Worm (Caenorhabditis elegans) whole organism, young adult: ENCODE results near the gene F18E9.4.

Experiments
- B0261.1 ChIP-seq: sonication (generic microtip); optimal IDR thresholded peaks from 2 replicates; lab custom pipeline; 2016; ENCODE audit warnings: mild to moderate bottlenecking, missing genetic modification characterization, moderate library complexity, missing compliant biosample characterization
- D2030.7 ChIP-seq: fragments of 200-800 bp; sonication (Bioruptor generic); IDR thresholded peaks from 2 replicates; pipeline ENCODE4 v1.3.6; 2022; ENCODE audit warnings: missing genetic modification reagents, missing genetic modification characterization, missing compliant biosample characterization
- K12H6.12 ChIP-seq: fragments of 200-800 bp; sonication (Bioruptor generic); optimal IDR thresholded peaks from 2 replicates; lab custom pipeline; 2018; ENCODE audit warnings: mild to moderate bottlenecking, missing genetic modification characterization, missing compliant biosample characterization
- T07F8.4 ChIP-seq: sonication (generic microtip); optimal IDR thresholded peaks from 2 replicates; lab custom pipeline; 2016; ENCODE audit warnings: mild to moderate bottlenecking, missing genetic modification characterization, moderate library complexity, missing compliant biosample characterization
- Y53F4B.3 ChIP-seq: fragments of 200-800 bp; sonication (Bioruptor generic); IDR thresholded peaks from 2 replicates; pipeline ENCODE4 v1.3.6; 2022; ENCODE audit warnings: missing genetic modification reagents, missing genetic modification characterization, missing compliant biosample characterization
- Y56A3A.18 ChIP-seq: fragments of 200-800 bp; sonication (Bioruptor generic); IDR thresholded peaks from 2 replicates; pipeline ENCODE4 v1.3.6; 2022; ENCODE audit warnings: missing genetic modification reagents, missing genetic modification characterization, missing compliant biosample characterization
- ZK185.1 ChIP-seq: sonication (generic microtip); optimal IDR thresholded peaks from 2 replicates; lab custom pipeline; 2016; ENCODE audit warnings: mild to moderate bottlenecking, missing genetic modification characterization, missing compliant biosample characterization; ENCODE audit not compliant: poor library complexity, severe bottlenecking
- ama-1 ChIP-seq, 3 experiments: fragments of 150-350 bp in 1 of 3; sonication (generic microtip) in 2 of 3; optimal IDR thresholded peaks; 2 replicates each; lab custom pipeline; 2014 to 2018; ENCODE audit warnings: missing biosample characterization in 2 of 3, missing genetic modification characterization in 2 of 3, missing genetic modification reagents in 2 of 3
- atf-7 ChIP-seq: sonication (generic microtip); optimal IDR thresholded peaks from 2 replicates; lab custom pipeline; 2017; ENCODE audit warnings: mild to moderate bottlenecking, missing genetic modification characterization, missing compliant biosample characterization
- attf-5 ChIP-seq: fragments of 200-800 bp; sonication (Bioruptor generic); optimal IDR thresholded peaks from 2 replicates; lab custom pipeline; 2018; ENCODE audit warnings: mild to moderate bottlenecking, missing genetic modification characterization, missing compliant biosample characterization
- bed-1 ChIP-seq: fragments of 200-800 bp; sonication (Bioruptor generic); IDR thresholded peaks from 2 replicates; pipeline ENCODE4 v1.3.6; 2022; ENCODE audit warnings: missing genetic modification reagents, missing genetic modification characterization, missing compliant biosample characterization
- ccch-3 ChIP-seq: fragments of 200-800 bp; sonication (Bioruptor generic); optimal IDR thresholded peaks from 2 replicates; lab custom pipeline; 2018; ENCODE audit warnings: mild to moderate bottlenecking, missing genetic modification characterization, missing compliant biosample characterization
- cebp-2 ChIP-seq: fragments of 200-800 bp; sonication (Bioruptor generic); IDR thresholded peaks from 2 replicates; pipeline ENCODE4 v1.3.6; 2022; ENCODE audit warnings: missing genetic modification characterization, missing compliant biosample characterization
- ceh-40 ChIP-seq: fragments of 200-800 bp; sonication (Bioruptor generic); IDR thresholded peaks from 2 replicates; pipeline ENCODE4 v1.3.6; 2022; ENCODE audit warnings: missing genetic modification characterization, missing compliant biosample characterization
- ceh-58 ChIP-seq: fragments of 200-800 bp; sonication (Bioruptor generic); IDR thresholded peaks from 2 replicates; pipeline ENCODE4 v1.3.6; 2022; ENCODE audit warnings: missing genetic modification characterization, missing compliant biosample characterization
- chd-7 ChIP-seq: sonication (generic microtip); optimal IDR thresholded peaks from 2 replicates; lab custom pipeline; 2016; ENCODE audit warnings: mild to moderate bottlenecking, missing genetic modification characterization, moderate library complexity, missing compliant biosample characterization
- die-1 ChIP-seq: sonication (generic microtip); optimal IDR thresholded peaks from 2 replicates; lab custom pipeline; 2016; ENCODE audit warnings: missing genotype, mild to moderate bottlenecking, missing genetic modification characterization, missing compliant biosample characterization
- dox-1 ChIP-seq: fragments of 200-800 bp; sonication (Bioruptor generic); IDR thresholded peaks from 2 replicates; pipeline ENCODE4 v1.3.6; 2022; ENCODE audit warnings: missing genetic modification reagents, missing genetic modification characterization, missing compliant biosample characterization
- dpff-1 ChIP-seq: sonication (generic microtip); optimal IDR thresholded peaks from 2 replicates; lab custom pipeline; 2017; ENCODE audit warnings: mild to moderate bottlenecking, missing genetic modification characterization, missing compliant biosample characterization
- egl-18 ChIP-seq: fragments of 200-800 bp; sonication (Bioruptor generic); IDR thresholded peaks from 2 replicates; pipeline ENCODE4 v1.3.6; 2022; ENCODE audit warnings: missing genetic modification reagents, missing genetic modification characterization, missing compliant biosample characterization
- ekl-4 ChIP-seq: fragments of 200-800 bp; sonication (Bioruptor generic); IDR thresholded peaks from 2 replicates; pipeline ENCODE4 v1.3.6; 2022; ENCODE audit warnings: missing genetic modification reagents, missing genetic modification characterization, missing compliant biosample characterization
- gei-17 ChIP-seq: fragments of 200-800 bp; sonication (Bioruptor generic); optimal IDR thresholded peaks from 2 replicates; lab custom pipeline; 2018; ENCODE audit warnings: mild to moderate bottlenecking, missing genetic modification characterization, missing compliant biosample characterization
- him-1 ChIP-seq: sonication (generic microtip); optimal IDR thresholded peaks from 2 replicates; lab custom pipeline; 2016; ENCODE audit warnings: missing genotype, missing genetic modification reagents, missing genetic modification characterization, missing compliant biosample characterization
- hlh-26 ChIP-seq: fragments of 200-800 bp; sonication (Bioruptor generic); conservative IDR thresholded peaks from 2 replicates; pipeline ENCODE4 v1.3.6; 2022; ENCODE audit warnings: missing genetic modification reagents, missing genetic modification characterization, missing compliant biosample characterization
- hmg-1.2 ChIP-seq: fragments of 200-800 bp; sonication (Bioruptor generic); IDR thresholded peaks from 2 replicates; pipeline ENCODE4 v1.3.6; 2022; ENCODE audit warnings: missing genetic modification reagents, missing genetic modification characterization, missing compliant biosample characterization
- hmg-20 ChIP-seq: fragments of 200-800 bp; sonication (Bioruptor generic); IDR thresholded peaks from 2 replicates; pipeline ENCODE4 v1.3.6; 2022; ENCODE audit warnings: missing genetic modification reagents, missing genetic modification characterization, missing compliant biosample characterization
- let-526 ChIP-seq: fragments of 200-800 bp; sonication (Bioruptor generic); IDR thresholded peaks from 2 replicates; pipeline ENCODE4 v1.3.6; 2022; ENCODE audit warnings: missing genetic modification reagents, missing genetic modification characterization, missing compliant biosample characterization
- lin-26 ChIP-seq: fragments of 200-800 bp; sonication (Bioruptor generic); IDR thresholded peaks from 2 replicates; pipeline ENCODE4 v1.3.6; 2022; ENCODE audit warnings: missing genetic modification reagents, missing genetic modification characterization, missing compliant biosample characterization
- lin-35 ChIP-seq, 3 experiments: fragments of 150-350 bp in 2 of 3; sonication (generic microtip) in 1 of 3; optimal IDR thresholded peaks; 2 replicates each; lab custom pipeline; 2014 to 2018; ENCODE audit warnings: missing biosample characterization in 3 of 3, missing genetic modification characterization in 3 of 3, missing genetic modification reagents in 3 of 3
- lin-40 ChIP-seq: sonication (generic microtip); optimal IDR thresholded peaks from 2 replicates; lab custom pipeline; 2016; ENCODE audit warnings: missing genetic modification characterization, mild to moderate bottlenecking, missing compliant biosample characterization, missing genotype, missing genetic modification reagents
- lin-54 ChIP-seq: fragments of 200-800 bp; sonication (Bioruptor generic); optimal IDR thresholded peaks from 2 replicates; lab custom pipeline; 2018; ENCODE audit warnings: mild to moderate bottlenecking, missing genetic modification characterization, missing compliant biosample characterization
- lir-1 ChIP-seq: fragments of 200-800 bp; sonication (Bioruptor generic); conservative IDR thresholded peaks from 2 replicates; pipeline ENCODE4 v1.3.6; 2022; ENCODE audit warnings: missing genetic modification reagents, missing genetic modification characterization, missing compliant biosample characterization
- madf-3 ChIP-seq: fragments of 200-800 bp; sonication (Bioruptor generic); IDR thresholded peaks from 2 replicates; pipeline ENCODE4 v1.3.6; 2022; ENCODE audit warnings: missing genetic modification reagents, missing genetic modification characterization, missing compliant biosample characterization
- mes-4 ChIP-seq: sonication (generic microtip); optimal IDR thresholded peaks from 2 replicates; lab custom pipeline; 2016; ENCODE audit warnings: missing genotype, missing genetic modification characterization, missing compliant biosample characterization
- nfya-2 ChIP-seq: fragments of 200-800 bp; sonication (Bioruptor generic); IDR thresholded peaks from 2 replicates; pipeline ENCODE4 v1.3.6; 2022; ENCODE audit warnings: missing genetic modification reagents, missing genetic modification characterization, missing compliant biosample characterization
- nhr-80 ChIP-seq: sonication (generic microtip); optimal IDR thresholded peaks from 2 replicates; lab custom pipeline; 2016; ENCODE audit warnings: missing genetic modification characterization, missing compliant biosample characterization
- nhr-90 ChIP-seq: sonication (generic microtip); optimal IDR thresholded peaks from 2 replicates; lab custom pipeline; 2016; ENCODE audit warnings: missing genotype, mild to moderate bottlenecking, missing genetic modification characterization, missing compliant biosample characterization
- pbrm-1 ChIP-seq: fragments of 200-800 bp; sonication (Bioruptor generic); IDR thresholded peaks from 2 replicates; pipeline ENCODE4 v1.3.6; 2022; ENCODE audit warnings: missing genetic modification reagents, missing genetic modification characterization, missing compliant biosample characterization
- sdz-38 ChIP-seq: sonication (generic microtip); optimal IDR thresholded peaks from 2 replicates; lab custom pipeline; 2016; ENCODE audit warnings: missing genotype, missing genetic modification characterization, missing compliant biosample characterization
- sea-2 ChIP-seq: fragments of 200-800 bp; sonication (Bioruptor generic); IDR thresholded peaks from 2 replicates; pipeline ENCODE4 v1.3.6; 2022; ENCODE audit warnings: missing genetic modification characterization, missing compliant biosample characterization
- sptf-2 ChIP-seq: fragments of 200-800 bp; sonication (Bioruptor generic); optimal IDR thresholded peaks from 2 replicates; lab custom pipeline; 2018; ENCODE audit warnings: mild to moderate bottlenecking, missing genetic modification characterization, missing compliant biosample characterization
- unc-62 ChIP-seq: fragments of 150-350 bp; optimal IDR thresholded peaks from 2 replicates; lab custom pipeline; 2014; ENCODE audit warnings: missing biosample characterization, missing genetic modification reagents, missing genetic modification characterization
- ztf-25 ChIP-seq: fragments of 200-800 bp; sonication (Bioruptor generic); IDR thresholded peaks from 2 replicates; pipeline ENCODE4 v1.3.6; 2022; ENCODE audit warnings: missing genetic modification reagents, missing genetic modification characterization, missing compliant biosample characterization
- ztf-28 ChIP-seq: fragments of 200-800 bp; sonication (Bioruptor generic); IDR thresholded peaks from 2 replicates; pipeline ENCODE4 v1.3.6; 2022; ENCODE audit warnings: missing genetic modification reagents, missing genetic modification characterization, missing compliant biosample characterization

F18E9.4 gene

ce11 chrX:8623840-8624591, 43.7 kb downstream of the F18E9.4 start (continued):
- TF ChIP-seq dox-1 (peak; percentile 53; the same call in 1 of the 2 replicates), nhr-80 (peak; percentile 21), ceh-40 (GFP tag; lab: Robert Waterston, UW) (peak; percentile 79), unc-62 (no peak), hmg-1.2 (GFP tag; lab: Robert Waterston, UW) (peak; percentile 69), die-1 (peak; percentile 62), madf-3 (no peak), sea-2 (GFP tag; lab: Robert Waterston, UW) (no peak), ekl-4 (GFP tag; lab: Robert Waterston, UW) (0 out of 2 replicates have a peak, but pooled peaks have one; percentile 64), attf-5 (GFP tag; lab: Kevin White, UChicago) (peak; percentile 46), hlh-26 (GFP tag; lab: Robert Waterston, UW) (no peak), lin-54 (GFP tag; lab: Kevin White, UChicago) (no peak), mes-4 (tag; lab: Kevin White, UChicago) (no peak), ztf-28 (GFP tag; lab: Robert Waterston, UW) (0 out of 2 replicates have a peak, but pooled peaks have one; percentile 41), him-1 (tag; lab: Kevin White, UChicago) (peak; percentile 13), ccch-3 (GFP tag; lab: Kevin White, UChicago) (no peak), cebp-2 (GFP tag; lab: Robert Waterston, UW) (no peak), B0261.1 (peak; percentile 84), chd-7 (peak; percentile 37), pbrm-1 (GFP tag; lab: Robert Waterston, UW) (peak; percentile 61), ama-1 (optimal IDR thresholded peaks at IDR 0.05; lab: Kevin White, UChicago) (no peak), ama-1 (GFP tag; optimal IDR thresholded peaks at IDR 0.05; lab: Kevin White, UChicago) (peak in 1 of 2 experiments; percentile 74), Y53F4B.3 (GFP tag; lab: Robert Waterston, UW) (peak; percentile 37; the same call in 1 of the 2 replicates), let-526 (no peak), atf-7 (no peak), lir-1 (GFP tag; lab: Robert Waterston, UW) (no peak), hmg-20 (GFP tag; lab: Robert Waterston, UW) (peak; percentile 9; the same call in 1 of the 2 replicates), Y56A3A.18 (GFP tag; lab: Robert Waterston, UW) (no peak), nfya-2 (0 out of 2 replicates have a peak, but pooled peaks have one; percentile 25), ztf-25 (GFP tag; lab: Robert Waterston, UW) (0 out of 2 replicates have a peak, but pooled peaks have one; percentile 15), D2030.7 (GFP tag; lab: Robert Waterston, UW) (peak; percentile 80), ZK185.1 (peak; percentile 41), nhr-90 (tag; lab: Kevin White, UChicago) (peak; percentile 64), lin-35 (GFP tag; optimal IDR thresholded peaks at IDR 0.05; lab: Kevin White, UChicago) (peak in 1 of 3 experiments; percentile 11), sptf-2 (peak; percentile 56), lin-26 (GFP tag; lab: Robert Waterston, UW) (peak; percentile 88), lin-40 (tag; lab: Kevin White, UChicago) (peak; percentile 65), egl-18 (GFP tag; lab: Robert Waterston, UW) (no peak), gei-17 (peak; percentile 23), bed-1 (GFP tag; lab: Robert Waterston, UW) (no peak), ceh-58 (GFP tag; lab: Robert Waterston, UW) (0 out of 2 replicates have a peak, but pooled peaks have one; percentile 54), T07F8.4 (tag; lab: Kevin White, UChicago) (no peak), sdz-38 (tag; lab: Kevin White, UChicago) (no peak), K12H6.12 (no peak), dpff-1 (tag; lab: Kevin White, UChicago) (no peak)
